Worm (Caenorhabditis elegans) whole organism, early embryonic: ENCODE measurements around the gene lgc-42.

Experiments used
- F13C5.2 ChIP-seq: sonication (generic microtip); optimal IDR thresholded peaks from 2 replicates; lab custom pipeline; 2017; ENCODE audit warnings: mild to moderate bottlenecking, missing genetic modification characterization, inconsistent platforms, missing compliant biosample characterization
- ama-1 ChIP-seq: fragments of 150-350 bp; optimal IDR thresholded peaks from 2 replicates; lab custom pipeline; 2014
- ceh-36 ChIP-seq: sonication (generic microtip); optimal IDR thresholded peaks from 2 replicates; lab custom pipeline; 2016; ENCODE audit warnings: missing genetic modification characterization, inconsistent platforms, missing compliant biosample characterization
- hmg-4 ChIP-seq: fragments of 200-800 bp; sonication (Bioruptor generic); optimal IDR thresholded peaks from 2 replicates; lab custom pipeline; 2018; ENCODE audit warnings: mild to moderate bottlenecking, missing genetic modification characterization, missing compliant biosample characterization
- hnd-1 ChIP-seq: sonication (generic microtip); optimal IDR thresholded peaks from 2 replicates; lab custom pipeline; 2016; ENCODE audit warnings: missing genetic modification characterization, missing compliant biosample characterization
- pes-1 ChIP-seq: fragments of 200-800 bp; sonication (Bioruptor generic); IDR thresholded peaks from 2 replicates; pipeline ENCODE4 v1.3.6; 2022; ENCODE audit warnings: missing genetic modification reagents, missing genetic modification characterization, missing compliant biosample characterization
- scrt-1 ChIP-seq: fragments of 200-800 bp; sonication (Bioruptor generic); IDR thresholded peaks from 2 replicates; pipeline ENCODE4 v1.3.6; 2022; ENCODE audit warnings: missing genetic modification characterization, missing compliant biosample characterization

DNA sequence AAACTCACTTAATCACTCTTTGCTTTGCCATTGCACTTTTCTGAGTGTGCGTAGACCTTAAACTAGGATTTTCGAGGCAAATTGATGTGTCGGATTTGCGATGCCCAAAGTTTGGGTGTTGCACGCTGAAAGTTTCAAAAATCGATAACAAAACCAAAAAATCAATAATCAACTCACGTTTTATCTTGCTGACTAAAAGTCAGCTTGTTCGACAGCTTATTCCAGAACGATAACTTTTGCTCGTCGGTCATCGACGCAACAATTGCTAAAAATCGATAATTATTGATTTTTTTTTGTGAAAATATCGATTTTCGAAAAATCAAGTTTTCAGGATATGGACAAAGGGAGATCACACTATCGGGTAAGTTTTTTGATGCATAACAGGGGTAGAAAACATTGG is 14.9 kb downstream of the lgc-42 start:
- TF ChIP-seq scrt-1 = no peak
- TF ChIP-seq ama-1 (lab: Kevin White, UChicago) = no peak
- no peak for TF ChIP-seq ceh-36 (tag; lab: Kevin White, UChicago)
- TF ChIP-seq pes-1 (GFP tag; lab: Robert Waterston, UW) = no peak
- no peak for TF ChIP-seq hmg-4 (GFP tag; lab: Kevin White, UChicago)
- no peak for TF ChIP-seq F13C5.2 (tag; lab: Kevin White, UChicago)
- no peak for TF ChIP-seq hnd-1
